Fruit fly (Drosophila melanogaster): Measurements from ENCODE around the gene Mbs.

- TF ChIP-seq eg (GFP tag; IDR thresholded peaks at IDR 0.05) (no peak), Sox14 (GFP tag; optimal IDR thresholded peaks at IDR 0.05) (no peak), Met (GFP tag; optimal IDR thresholded peaks at IDR 0.05) (no peak), CG16779 (tag; optimal IDR thresholded peaks at IDR 0.05) (no peak), CG11762 (GFP tag; optimal IDR thresholded peaks at IDR 0.05; ENCODE audit: insufficient read depth) (no peak), CG4318 (GFP tag; optimal IDR thresholded peaks at IDR 0.05) (no peak), Eip75B (GFP tag; optimal IDR thresholded peaks at IDR 0.05) (no peak), dsx (GFP tag; optimal IDR thresholded peaks at IDR 0.05; ENCODE audit: poor library complexity, severe bottlenecking) (no peak), Hr38 (GFP tag; optimal IDR thresholded peaks at IDR 0.05) (no peak), ss (GFP tag; optimal IDR thresholded peaks at IDR 0.05) (no peak)
Observed at dm6 chr3L:16113003-16113606, 61.3 kb downstream of the Mbs start, which contains the start of gene Taf4.

All from whole organism, prepupa.